Fruit fly (Drosophila melanogaster) whole organism, pupa: ENCODE measurements around the gene CG42656.

ENCODE experiments used
- CG13204 ChIP-seq: fragments of 200-800 bp; sonication (Bioruptor generic); optimal IDR thresholded peaks from 2 replicates; lab custom pipeline; 2018; ENCODE audit warnings: missing biosample characterization, mild to moderate bottlenecking, missing genetic modification characterization, moderate library complexity
- EcR ChIP-seq: fragments of 200-800 bp; sonication (Bioruptor generic); optimal IDR thresholded peaks from 3 replicates; lab custom pipeline; 2019; ENCODE audit warnings: missing biosample characterization, missing genetic modification characterization, mild to moderate bottlenecking, moderate library complexity, missing genetic modification reagents
- Pif1A ChIP-seq: fragments of 200-800 bp; sonication (Bioruptor generic); optimal IDR thresholded peaks from 3 replicates; lab custom pipeline; 2016; ENCODE audit warnings: missing biosample characterization, missing genetic modification characterization
- Pif1B ChIP-seq: fragments of 200-800 bp; sonication (Bioruptor generic); optimal IDR thresholded peaks from 3 replicates; lab custom pipeline; 2016; ENCODE audit warnings: missing biosample characterization, missing genetic modification characterization
- rn ChIP-seq: fragments of 200-800 bp; sonication (Bioruptor generic); IDR thresholded peaks from 2 replicates; pipeline ENCODE4 v1.3.6; 2022; ENCODE audit warnings: missing biosample characterization, missing genetic modification characterization

DNA sequence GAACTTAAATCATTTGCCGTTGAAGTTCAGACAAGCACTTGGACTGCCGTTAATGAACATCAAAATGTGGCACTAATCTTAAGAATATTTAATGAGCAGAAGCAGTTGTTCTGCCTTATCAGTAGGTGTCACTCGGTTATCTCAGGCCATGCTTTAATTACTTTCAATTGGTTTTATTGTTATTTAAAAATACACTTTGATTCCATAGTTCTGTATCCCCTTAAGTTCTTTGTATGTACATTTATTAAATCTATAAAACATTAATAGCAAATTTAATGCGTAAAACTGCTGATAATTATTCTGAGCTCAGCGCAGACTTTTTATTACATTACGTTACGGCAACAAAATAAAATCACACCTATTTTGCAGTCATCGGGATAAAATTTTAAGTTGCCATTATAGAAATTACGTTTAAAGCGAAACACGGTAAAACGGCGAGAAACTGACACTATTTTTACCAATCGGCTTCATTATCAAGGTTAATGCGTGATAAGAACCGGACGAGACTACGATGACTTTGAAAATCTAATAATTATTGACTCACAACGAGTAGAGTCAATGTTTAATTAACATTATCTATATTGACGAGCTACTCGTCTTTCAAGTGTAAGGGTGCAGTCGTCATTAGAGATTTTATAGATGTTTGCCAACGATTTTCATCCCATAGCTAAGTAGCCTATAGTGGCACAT is 29.3 kb upstream of the CG42656 start:
- TF ChIP-seq EcR (GFP tag; lab: Kevin White, UChicago) (no peak), Pif1B (no peak), rn (GFP tag; lab: Robert Waterston, UW) (no peak), Pif1A (GFP tag; lab: Kevin White, UChicago) (no peak), CG13204 (GFP tag; lab: Kevin White, UChicago) (no peak)
